Fruit fly (Drosophila melanogaster): ENCODE measurements around the gene tkv.

Gene tkv

dm6 chr2L:5302284-5302683 is 31.1 kb upstream of the tkv start (continued):
- TF ChIP-seq gem (tag; optimal IDR thresholded peaks at IDR 0.05), result peak; percentile 28
- no peak for TF ChIP-seq ATbp (GFP tag; optimal IDR thresholded peaks at IDR 0.05)
- peak; percentile 5 for TF ChIP-seq CG11504 (tag; optimal IDR thresholded peaks at IDR 0.05)
- no peak for TF ChIP-seq Sox100B (GFP tag; optimal IDR thresholded peaks at IDR 0.05)
- no peak for TF ChIP-seq sr (GFP tag; IDR thresholded peaks at IDR 0.05)
- TF ChIP-seq Dll (GFP tag; IDR thresholded peaks at IDR 0.05; ENCODE audit: partially characterized antibody), result no peak
- TF ChIP-seq zfh2 (GFP tag; optimal IDR thresholded peaks at IDR 0.05), result no peak
- 0 out of 3 replicates have a peak, but pooled peaks have one; percentile 14 for TF ChIP-seq ken (GFP tag; IDR thresholded peaks at IDR 0.05)
- no peak for TF ChIP-seq Sin3A (optimal IDR thresholded peaks at IDR 0.05)
- peak; percentile 17; the same call in 1 of the 2 replicates for TF ChIP-seq Ptx1 (GFP tag; IDR thresholded peaks at IDR 0.05)
- TF ChIP-seq gcm (GFP tag; optimal IDR thresholded peaks at IDR 0.05), result no peak
- no peak for TF ChIP-seq Meics (GFP tag; optimal IDR thresholded peaks at IDR 0.05)

dm6 chr2L:5300785-5301616 is 29.8 kb upstream of the tkv start:
- TF ChIP-seq abd-A (tag; optimal IDR thresholded peaks at IDR 0.05) (peak; percentile 10), maf-S (GFP tag; optimal IDR thresholded peaks at IDR 0.05) (no peak), sob (GFP tag; IDR thresholded peaks at IDR 0.05) (0 out of 2 replicates have a peak, but pooled peaks have one; percentile 11), chn (GFP tag; optimal IDR thresholded peaks at IDR 0.05) (peak; percentile 24), sqz (GFP tag; optimal IDR thresholded peaks at IDR 0.05) (no peak), CG1529 (GFP tag; optimal IDR thresholded peaks at IDR 0.05) (no peak), sna (GFP tag; IDR thresholded peaks at IDR 0.05; ENCODE audit: partially characterized antibody) (peak; percentile 35; the same call in 1 of the 2 replicates), Med (GFP tag) (peak; percentile 68), slbo (GFP tag; IDR thresholded peaks at IDR 0.05) (0 out of 2 replicates have a peak, but pooled peaks have one; percentile 4), grn (GFP tag; optimal IDR thresholded peaks at IDR 0.05) (no peak), CG6791 (GFP tag; IDR thresholded peaks at IDR 0.05; ENCODE audit: partially characterized antibody) (peak; percentile 82), Xbp1 (GFP tag; optimal IDR thresholded peaks at IDR 0.05) (no peak), sens (GFP tag) (peak; percentile 41), CG8478 (optimal IDR thresholded peaks at IDR 0.05) (no peak), Ets65A (GFP tag) (peak; percentile 14), CG2120 (GFP tag; optimal IDR thresholded peaks at IDR 0.05) (no peak), CG12769 (tag; optimal IDR thresholded peaks at IDR 0.05) (peak; percentile 90), zfh1 (GFP tag; IDR thresholded peaks at IDR 0.05) (0 out of 3 replicates have a peak, but pooled peaks have one; percentile 13), MESR4 (GFP tag; optimal IDR thresholded peaks at IDR 0.05) (no peak), CG6689 (GFP tag; IDR thresholded peaks at IDR 0.05) (peak; percentile 56), CG11456 (GFP tag; IDR thresholded peaks at IDR 0.05) (0 out of 3 replicates have a peak, but pooled peaks have one; percentile 20), Bgb (GFP tag; IDR thresholded peaks at IDR 0.05; ENCODE audit: partially characterized antibody) (0 out of 2 replicates have a peak, but pooled peaks have one; percentile 9), klu (GFP tag; IDR thresholded peaks at IDR 0.05) (no peak), mld (GFP tag; IDR thresholded peaks at IDR 0.05; ENCODE audit: partially characterized antibody) (no peak), Hr3 (GFP tag; optimal IDR thresholded peaks at IDR 0.05) (peak; percentile 10), dan (GFP tag; IDR thresholded peaks at IDR 0.05) (no peak), bsh (GFP tag; optimal IDR thresholded peaks at IDR 0.05) (no peak), CG9932 (GFP tag; IDR thresholded peaks at IDR 0.05) (no peak), lab (GFP tag; optimal IDR thresholded peaks at IDR 0.05) (peak; percentile 42), rib (GFP tag; IDR thresholded peaks at IDR 0.05) (peak; percentile 53; the same call in 1 of the 2 replicates), CTCF (GFP tag; optimal IDR thresholded peaks at IDR 0.05) (peak; percentile 70), dm (GFP tag; optimal IDR thresholded peaks at IDR 0.05) (peak; percentile 35), CG18599 (GFP tag; optimal IDR thresholded peaks at IDR 0.05) (peak; percentile 20), cg (GFP tag; optimal IDR thresholded peaks at IDR 0.05) (peak; percentile 31), Hr78 (GFP tag; optimal IDR thresholded peaks at IDR 0.05) (peak in 1 of 2 experiments; percentile 86), CG8290 (GFP tag; optimal IDR thresholded peaks at IDR 0.05) (peak; percentile 81), CG8290 (tag; optimal IDR thresholded peaks at IDR 0.05) (peak in 1 of 2 experiments; percentile 14)
